Worm (Caenorhabditis elegans) whole organism, early embryonic: Measurements from ENCODE around the gene C09G9.5.

Experiments
- B0310.2 ChIP-seq: sonication (generic microtip); optimal IDR thresholded peaks from 2 replicates; lab custom pipeline; 2016; ENCODE audit warnings: mild to moderate bottlenecking, missing genetic modification characterization, missing compliant biosample characterization
- F13C5.2 ChIP-seq: sonication (generic microtip); optimal IDR thresholded peaks from 2 replicates; lab custom pipeline; 2017; ENCODE audit warnings: mild to moderate bottlenecking, missing genetic modification characterization, inconsistent platforms, missing compliant biosample characterization
- aly-1 ChIP-seq: sonication (generic microtip); optimal IDR thresholded peaks from 2 replicates; lab custom pipeline; 2016; ENCODE audit warnings: missing genetic modification characterization, missing compliant biosample characterization
- ama-1 ChIP-seq: fragments of 150-350 bp; optimal IDR thresholded peaks from 2 replicates; lab custom pipeline; 2014
- ceh-13 ChIP-seq: fragments of 200-800 bp; sonication (Bioruptor generic); optimal IDR thresholded peaks from 2 replicates; lab custom pipeline; 2018; ENCODE audit warnings: mild to moderate bottlenecking, missing genetic modification characterization, missing compliant biosample characterization
- ceh-36 ChIP-seq: sonication (generic microtip); optimal IDR thresholded peaks from 2 replicates; lab custom pipeline; 2016; ENCODE audit warnings: missing genetic modification characterization, inconsistent platforms, missing compliant biosample characterization
- ets-7 ChIP-seq: sonication (generic microtip); optimal IDR thresholded peaks from 2 replicates; lab custom pipeline; 2016; ENCODE audit warnings: missing genotype, missing genetic modification characterization, missing compliant biosample characterization
- flt-1 ChIP-seq: fragments of 200-800 bp; sonication (Bioruptor generic); IDR thresholded peaks from 2 replicates; pipeline ENCODE4 v1.3.6; 2022; ENCODE audit warnings: missing genetic modification characterization, missing compliant biosample characterization
- hmbx-1 ChIP-seq: sonication (generic microtip); optimal IDR thresholded peaks from 2 replicates; lab custom pipeline; 2016; ENCODE audit warnings: mild to moderate bottlenecking, missing genetic modification characterization, missing compliant biosample characterization
- hmg-4 ChIP-seq: fragments of 200-800 bp; sonication (Bioruptor generic); optimal IDR thresholded peaks from 2 replicates; lab custom pipeline; 2018; ENCODE audit warnings: mild to moderate bottlenecking, missing genetic modification characterization, missing compliant biosample characterization
- hnd-1 ChIP-seq: sonication (generic microtip); optimal IDR thresholded peaks from 2 replicates; lab custom pipeline; 2016; ENCODE audit warnings: missing genetic modification characterization, missing compliant biosample characterization
- pes-1 ChIP-seq: fragments of 200-800 bp; sonication (Bioruptor generic); IDR thresholded peaks from 2 replicates; pipeline ENCODE4 v1.3.6; 2022; ENCODE audit warnings: missing genetic modification reagents, missing genetic modification characterization, missing compliant biosample characterization
- scrt-1 ChIP-seq: fragments of 200-800 bp; sonication (Bioruptor generic); IDR thresholded peaks from 2 replicates; pipeline ENCODE4 v1.3.6; 2022; ENCODE audit warnings: missing genetic modification characterization, missing compliant biosample characterization
- sea-1 ChIP-seq: fragments of 200-800 bp; sonication (Bioruptor generic); conservative IDR thresholded peaks from 2 replicates; pipeline ENCODE4 v1.3.6; 2022; ENCODE audit warnings: missing genetic modification characterization, missing compliant biosample characterization
- tbx-11 ChIP-seq: fragments of 200-800 bp; sonication (Bioruptor generic); IDR thresholded peaks from 2 replicates; pipeline ENCODE4 v1.3.6; 2022; ENCODE audit warnings: missing genetic modification characterization, missing compliant biosample characterization
- tbx-37 ChIP-seq: fragments of 200-800 bp; sonication (Bioruptor generic); conservative IDR thresholded peaks from 2 replicates; pipeline ENCODE4 v1.3.6; 2022; ENCODE audit warnings: missing genetic modification reagents, missing genetic modification characterization, missing compliant biosample characterization
- tra-4 ChIP-seq: sonication (generic microtip); optimal IDR thresholded peaks from 2 replicates; lab custom pipeline; 2017; ENCODE audit warnings: missing genetic modification characterization, missing compliant biosample characterization

Gene C09G9.5

ce11 chrIV:8906164-8906563 lies 19.8 kb downstream of the C09G9.5 start, which contains the start of gene C27B7.6:
Gene C27B7.6 (minus strand): TSS chrIV:8906345.
- TF ChIP-seq tbx-11 (GFP tag; lab: Robert Waterston, UW), result no peak
- TF ChIP-seq scrt-1 (GFP tag; lab: Robert Waterston, UW), result no peak
- TF ChIP-seq sea-1 (GFP tag; lab: Robert Waterston, UW), result no peak
- TF ChIP-seq flt-1, result no peak

- TF ChIP-seq flt-1, result no peak
- TF ChIP-seq hmbx-1, result no peak
- TF ChIP-seq scrt-1 (GFP tag; lab: Robert Waterston, UW), result no peak
Observed at ce11 chrIV:8906743-8907142, 20.4 kb downstream of the C09G9.5 start, which contains the start of gene C27B7.7. Gene C27B7.7 (plus strand): TSS chrIV:8907043.

ce11 chrIV:8914187-8914586 lies 27.9 kb downstream of the C09G9.5 start:
- TF ChIP-seq ceh-13 (no peak), hmg-4 (no peak), ets-7 (tag; lab: Kevin White, UChicago) (no peak), scrt-1 (GFP tag; lab: Robert Waterston, UW) (no peak), ceh-36 (tag; lab: Kevin White, UChicago) (no peak), tbx-37 (GFP tag; lab: Robert Waterston, UW) (no peak), sea-1 (GFP tag; lab: Robert Waterston, UW) (no peak), ama-1 (no peak)

- TF ChIP-seq ceh-36 (tag; lab: Kevin White, UChicago) (no peak), flt-1 (no peak), aly-1 (tag; lab: Kevin White, UChicago) (no peak), scrt-1 (GFP tag; lab: Robert Waterston, UW) (no peak), ceh-13 (no peak), tra-4 (tag; lab: Kevin White, UChicago) (no peak), sea-1 (GFP tag; lab: Robert Waterston, UW) (no peak), ets-7 (tag; lab: Kevin White, UChicago) (no peak), B0310.2 (tag; lab: Kevin White, UChicago) (no peak), hmg-4 (no peak), F13C5.2 (tag; lab: Kevin White, UChicago) (no peak), pes-1 (GFP tag; lab: Robert Waterston, UW) (no peak), ama-1 (no peak)
Observed at ce11 chrIV:8916010-8916409, 29.7 kb downstream of the C09G9.5 start, which contains the start of gene C27B7.9. Gene C27B7.9 (minus strand): TSS chrIV:8916110.

ce11 chrIV:8918790-8919189 lies 32.5 kb downstream of the C09G9.5 start, which contains the start of gene rap-1:
Gene rap-1 (minus strand): TSS chrIV:8918890.
- TF ChIP-seq F13C5.2 (tag; lab: Kevin White, UChicago) (no peak), flt-1 (no peak), ceh-13 (no peak), tbx-37 (GFP tag; lab: Robert Waterston, UW) (no peak), B0310.2 (tag; lab: Kevin White, UChicago) (no peak), hnd-1 (tag; lab: Kevin White, UChicago) (no peak), aly-1 (tag; lab: Kevin White, UChicago) (no peak), ceh-36 (tag; lab: Kevin White, UChicago) (no peak), pes-1 (GFP tag; lab: Robert Waterston, UW) (no peak), sea-1 (GFP tag; lab: Robert Waterston, UW) (no peak), ets-7 (tag; lab: Kevin White, UChicago) (no peak), hmbx-1 (no peak), hmg-4 (no peak), tra-4 (tag; lab: Kevin White, UChicago) (no peak), ama-1 (no peak), tbx-11 (GFP tag; lab: Robert Waterston, UW) (no peak)

ce11 chrIV:8920284-8920806 lies 34.0 kb downstream of the C09G9.5 start:
- TF ChIP-seq pes-1 (GFP tag; lab: Robert Waterston, UW) (no peak), ets-7 (tag; lab: Kevin White, UChicago) (no peak), hmbx-1 (no peak), aly-1 (tag; lab: Kevin White, UChicago) (no peak), F13C5.2 (tag; lab: Kevin White, UChicago) (no peak), hmg-4 (no peak), flt-1 (no peak)

ce11 chrIV:8921166-8921565 lies 34.8 kb downstream of the C09G9.5 start:
- no peak for TF ChIP-seq ceh-36 (tag; lab: Kevin White, UChicago)
- no peak for TF ChIP-seq hmg-4
- no peak for TF ChIP-seq flt-1
- no peak for TF ChIP-seq ets-7 (tag; lab: Kevin White, UChicago)
- no peak for TF ChIP-seq ceh-13
- TF ChIP-seq sea-1 (GFP tag; lab: Robert Waterston, UW), result no peak
- TF ChIP-seq ama-1, result no peak
- no peak for TF ChIP-seq F13C5.2 (tag; lab: Kevin White, UChicago)
- TF ChIP-seq pes-1 (GFP tag; lab: Robert Waterston, UW), result no peak
- no peak for TF ChIP-seq hmbx-1
- TF ChIP-seq tbx-37 (GFP tag; lab: Robert Waterston, UW), result no peak
- TF ChIP-seq B0310.2 (tag; lab: Kevin White, UChicago), result no peak
- TF ChIP-seq scrt-1 (GFP tag; lab: Robert Waterston, UW), result no peak

- TF ChIP-seq hnd-1 (tag; lab: Kevin White, UChicago) (no peak), pes-1 (GFP tag; lab: Robert Waterston, UW) (no peak)
Observed at ce11 chrIV:8921956-8922355, 35.6 kb downstream of the C09G9.5 start, which contains the start of gene D1046.16. Gene D1046.16 (plus strand): TSS chrIV:8922150.
